Worm (Caenorhabditis elegans): Measurements from ENCODE around the gene C34B4.5.

ce11 chrV:13088485-13088884 is 7.3 kb upstream of the C34B4.5 start:
- TF ChIP-seq klf-2 (GFP tag; conservative IDR thresholded peaks at IDR 0.05) = no peak
- TF ChIP-seq med-1 (GFP tag; optimal IDR thresholded peaks at IDR 0.05; ENCODE audit: insufficient read depth) = no peak
- no peak for TF ChIP-seq ztf-29 (GFP tag; IDR thresholded peaks at IDR 0.05)
- no peak for TF ChIP-seq ref-1 (GFP tag; conservative IDR thresholded peaks at IDR 0.05)
- no peak for TF ChIP-seq cog-1 (tag; optimal IDR thresholded peaks at IDR 0.05)
- no peak for TF ChIP-seq T22C8.4 (GFP tag; IDR thresholded peaks at IDR 0.05)

Measured in whole organism, midembryonic.